In the genomic region with DNA sequence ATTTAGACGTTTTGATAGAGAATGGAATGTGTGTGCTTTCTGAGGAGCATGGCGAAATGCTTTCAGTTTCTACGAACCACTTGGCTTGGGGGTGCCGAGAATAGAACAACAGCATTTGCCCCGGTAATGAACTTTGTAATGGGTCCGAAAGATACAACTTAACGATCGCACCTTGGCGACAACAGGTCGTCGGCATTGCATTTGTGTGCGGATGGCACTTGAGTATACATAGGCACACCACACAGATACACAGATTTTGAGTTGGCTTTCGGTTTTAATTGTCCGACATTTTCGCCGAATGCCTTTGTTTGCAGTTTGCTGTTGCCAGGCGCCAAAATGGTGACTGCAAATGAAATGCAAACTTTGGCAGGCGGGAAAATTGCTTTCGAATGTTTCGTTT, we compare ENCODE assay signal across 2 fruit fly cellular contexts.
TF ChIP-seq lines count a peak whose summit lies in the region.

No protein-coding gene starts in this region.

- TF ChIP-seq CTCF in whole organism, embryonic (GFP tag; optimal IDR thresholded peaks at IDR 0.05; lab: Kevin White, UChicago): no peak

TF ChIP-seq in whole organism, adult, 20 proteins besides CTCF, POLR2A, EP300 and RAD21:
- TF ChIP-seq ovo (GFP tag; optimal IDR thresholded peaks at IDR 0.05; lab: Kevin White, UChicago): no peak
- peak; percentile 67 for TF ChIP-seq Hr96 (GFP tag; optimal IDR thresholded peaks at IDR 0.05; lab: Kevin White, UChicago)
- no peak for TF ChIP-seq bab1 (GFP tag; optimal IDR thresholded peaks at IDR 0.05; lab: Kevin White, UChicago)
- no peak for TF ChIP-seq Crg-1 (GFP tag; optimal IDR thresholded peaks at IDR 0.05; lab: Kevin White, UChicago)
- peak; percentile 45 for TF ChIP-seq toe (GFP tag; optimal IDR thresholded peaks at IDR 0.05; lab: Kevin White, UChicago)
- no peak for TF ChIP-seq CG1620 (GFP tag; optimal IDR thresholded peaks at IDR 0.05; lab: Kevin White, UChicago)
- TF ChIP-seq CG14711 (tag; optimal IDR thresholded peaks at IDR 0.05; lab: Kevin White, UChicago): no peak
- no peak for TF ChIP-seq CG11617 (GFP tag; optimal IDR thresholded peaks at IDR 0.05; lab: Kevin White, UChicago)
- TF ChIP-seq kay (GFP tag; lab: Kevin White, UChicago; ENCODE audit: borderline replicate concordance): no peak
- peak; percentile 39 for TF ChIP-seq CG5204 (GFP tag; optimal IDR thresholded peaks at IDR 0.05; lab: Kevin White, UChicago)
- TF ChIP-seq CG12768 (GFP tag; optimal IDR thresholded peaks at IDR 0.05; lab: Kevin White, UChicago): peak; percentile 94

TF ChIP-seq in whole organism, embryonic, 481 proteins besides CTCF, POLR2A, EP300 and RAD21:
- TF ChIP-seq tio (GFP tag; optimal IDR thresholded peaks at IDR 0.05; lab: Kevin White, UChicago): no peak
- TF ChIP-seq CG6683 (GFP tag; optimal IDR thresholded peaks at IDR 0.05; lab: Kevin White, UChicago): no peak
- peak; percentile 52; the same call in 1 of the 4 replicates for TF ChIP-seq chinmo (GFP tag; IDR thresholded peaks at IDR 0.05; lab: Robert Waterston, UW; ENCODE audit: partially characterized antibody)
- 0 out of 3 replicates have a peak, but pooled peaks have one; percentile 6 for TF ChIP-seq CG2199 (GFP tag; IDR thresholded peaks at IDR 0.05; lab: Robert Waterston, UW)
- TF ChIP-seq chm (GFP tag; IDR thresholded peaks at IDR 0.05; lab: Robert Waterston, UW): 0 out of 2 replicates have a peak, but pooled peaks have one; percentile 10
- no peak for TF ChIP-seq CG8924 (tag; optimal IDR thresholded peaks at IDR 0.05; lab: Kevin White, UChicago)
- TF ChIP-seq CG34376 (GFP tag; optimal IDR thresholded peaks at IDR 0.05; lab: Kevin White, UChicago): peak; percentile 22
- no peak for TF ChIP-seq CG15073 (GFP tag; optimal IDR thresholded peaks at IDR 0.05; lab: Kevin White, UChicago)
- TF ChIP-seq CG8290 (GFP tag; optimal IDR thresholded peaks at IDR 0.05; lab: Kevin White, UChicago): no peak
- TF ChIP-seq CG8290 (tag; optimal IDR thresholded peaks at IDR 0.05; lab: Kevin White, UChicago): peak in 1 of 2 experiments; percentile 34
- TF ChIP-seq Hand (GFP tag; optimal IDR thresholded peaks at IDR 0.05; lab: Kevin White, UChicago): no peak
- no peak for TF ChIP-seq Fer1 (GFP tag; optimal IDR thresholded peaks at IDR 0.05; lab: Kevin White, UChicago)
- peak; percentile 3 for TF ChIP-seq cg (GFP tag; optimal IDR thresholded peaks at IDR 0.05; lab: Kevin White, UChicago)
- no peak for TF ChIP-seq tx (GFP tag; optimal IDR thresholded peaks at IDR 0.05; lab: Kevin White, UChicago)
- TF ChIP-seq unc-4 (GFP tag; IDR thresholded peaks at IDR 0.05; lab: Robert Waterston, UW; ENCODE audit: partially characterized antibody): no peak
- no peak for TF ChIP-seq Hr3 (GFP tag; optimal IDR thresholded peaks at IDR 0.05; lab: Kevin White, UChicago)
- no peak for TF ChIP-seq CG6765 (GFP tag; optimal IDR thresholded peaks at IDR 0.05; lab: Kevin White, UChicago)
- no peak for TF ChIP-seq CG8388 (GFP tag; optimal IDR thresholded peaks at IDR 0.05; lab: Kevin White, UChicago)
- TF ChIP-seq tna (GFP tag; IDR thresholded peaks at IDR 0.05; lab: Robert Waterston, UW; ENCODE audit: partially characterized antibody): no peak
- no peak for TF ChIP-seq H15 (GFP tag; IDR thresholded peaks at IDR 0.05; lab: Robert Waterston, UW)
- peak in 1 of 2 experiments; percentile 31 for TF ChIP-seq Hr78 (GFP tag; optimal IDR thresholded peaks at IDR 0.05; lab: Kevin White, UChicago)
- TF ChIP-seq PHDP (tag; optimal IDR thresholded peaks at IDR 0.05; lab: Kevin White, UChicago): no peak
- no peak for TF ChIP-seq CG11398 (GFP tag; optimal IDR thresholded peaks at IDR 0.05; lab: Kevin White, UChicago)
TF ChIP-seq in whole organism, embryonic: peak in this region for 7.
